Worm (Caenorhabditis elegans): ENCODE results near the gene K05B2.2.
A peak's percentile ranks its signal among the peaks of the same experiment; 100 is the strongest.

ce11 chrX:4901974-4902373 is 3.9 kb upstream of the K05B2.2 start:
- TF ChIP-seq snpc-4 (tag; optimal IDR thresholded peaks at IDR 0.05) (no peak), lin-14 (GFP tag; optimal IDR thresholded peaks at IDR 0.05) (peak; percentile 30)

All from whole organism, L1 larva.